Worm (Caenorhabditis elegans): ENCODE measurements around the gene folt-1.

- no peak for TF ChIP-seq madf-8 (GFP tag; conservative IDR thresholded peaks at IDR 0.05)
- TF ChIP-seq bed-1 (GFP tag; IDR thresholded peaks at IDR 0.05), result no peak
- TF ChIP-seq mel-28 (tag; optimal IDR thresholded peaks at IDR 0.05; ENCODE audit: borderline replicate concordance), result no peak
- no peak for TF ChIP-seq snpc-1.3 (tag; optimal IDR thresholded peaks at IDR 0.05; ENCODE audit: insufficient read depth)
- no peak for TF ChIP-seq F33H1.4 (GFP tag; IDR thresholded peaks at IDR 0.05)
- no peak for TF ChIP-seq sdz-38 (tag; optimal IDR thresholded peaks at IDR 0.05)
- TF ChIP-seq bed-2 (GFP tag; IDR thresholded peaks at IDR 0.05), result no peak
- peak; percentile 5 for TF ChIP-seq lin-40 (tag; optimal IDR thresholded peaks at IDR 0.05)
- TF ChIP-seq attf-5 (GFP tag; optimal IDR thresholded peaks at IDR 0.05), result peak; percentile 19
- no peak for TF ChIP-seq snpc-4 (GFP tag; optimal IDR thresholded peaks at IDR 0.05)
- TF ChIP-seq snpc-4 (tag; optimal IDR thresholded peaks at IDR 0.05), result no peak
These were observed 20.0 kb upstream of the folt-1 start for ce11 chrV:11121247-11121646.
